Worm (Caenorhabditis elegans): ENCODE results near the gene F19C7.4.
A peak's percentile ranks its signal among the peaks of the same experiment; 100 is the strongest.

F19C7.4 gene

DNA sequence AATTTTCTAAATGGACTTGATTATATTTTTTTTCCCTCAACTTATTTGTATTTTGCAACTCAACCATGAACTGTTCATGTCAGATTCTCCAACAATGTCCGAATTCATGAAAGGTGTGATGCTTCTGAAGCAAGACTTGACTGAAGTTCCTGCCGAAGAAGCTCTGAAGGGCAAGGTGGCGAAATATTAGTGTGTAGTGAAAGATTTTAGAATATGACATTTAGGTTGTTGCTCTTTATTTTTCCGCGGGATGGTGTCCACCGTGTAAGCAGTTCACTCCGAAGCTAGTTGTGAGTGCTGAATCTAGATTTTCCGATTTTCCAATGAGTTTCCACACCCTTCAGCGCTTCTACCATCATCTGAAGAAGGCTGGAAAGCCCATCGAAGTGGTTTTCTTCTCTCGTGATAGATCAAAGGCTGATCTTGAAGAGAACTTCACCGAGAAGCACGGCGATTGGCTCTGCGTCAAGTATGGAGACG is 49.7 kb downstream of the F19C7.4 start, which contains the start of gene F29B9.5 (continued):
- TF ChIP-seq snpc-3.4 (tag; optimal IDR thresholded peaks at IDR 0.05) (peak; percentile 41), mxl-1 (tag; optimal IDR thresholded peaks at IDR 0.05) (no peak), dox-1 (GFP tag; IDR thresholded peaks at IDR 0.05) (peak; percentile 24; the same call in 1 of the 2 replicates), F57A8.1 (GFP tag; optimal IDR thresholded peaks at IDR 0.05) (no peak), somi-1 (GFP tag; optimal IDR thresholded peaks at IDR 0.05) (no peak), gei-17 (GFP tag; optimal IDR thresholded peaks at IDR 0.05) (no peak), nfya-2 (GFP tag; IDR thresholded peaks at IDR 0.05) (0 out of 2 replicates have a peak, but pooled peaks have one; percentile 22), madf-6 (GFP tag; IDR thresholded peaks at IDR 0.05) (peak; percentile 68), akir-1 (GFP tag; optimal IDR thresholded peaks at IDR 0.05) (no peak), athp-1 (tag; optimal IDR thresholded peaks at IDR 0.05) (no peak), snpc-4 (GFP tag; optimal IDR thresholded peaks at IDR 0.05) (peak; percentile 2), snpc-4 (tag; optimal IDR thresholded peaks at IDR 0.05) (peak in 1 of 4 experiments; percentile 18), ZK185.1 (tag; optimal IDR thresholded peaks at IDR 0.05; ENCODE audit: poor library complexity, severe bottlenecking) (no peak), tlf-1 (GFP tag; optimal IDR thresholded peaks at IDR 0.05) (peak; percentile 6), mcd-1 (GFP tag; IDR thresholded peaks at IDR 0.05) (peak; percentile 31; the same call in 1 of the 2 replicates), chd-7 (tag; optimal IDR thresholded peaks at IDR 0.05) (peak; percentile 63), lin-26 (GFP tag; IDR thresholded peaks at IDR 0.05) (peak; percentile 62; the same call in 1 of the 2 replicates), bed-1 (GFP tag; IDR thresholded peaks at IDR 0.05) (no peak), ama-1 (optimal IDR thresholded peaks at IDR 0.05) (peak; percentile 62), ama-1 (GFP tag; optimal IDR thresholded peaks at IDR 0.05) (no peak), nfya-1 (tag; optimal IDR thresholded peaks at IDR 0.05; ENCODE audit: borderline replicate concordance, insufficient read depth) (no peak), lin-54 (GFP tag; optimal IDR thresholded peaks at IDR 0.05) (no peak), nfyb-1 (GFP tag; IDR thresholded peaks at IDR 0.05) (0 out of 2 replicates have a peak, but pooled peaks have one; percentile 54), cebp-1 (GFP tag; IDR thresholded peaks at IDR 0.05) (no peak), cebp-1 (tag; optimal IDR thresholded peaks at IDR 0.05) (peak; percentile 4), T07F8.4 (tag; optimal IDR thresholded peaks at IDR 0.05) (peak; percentile 18), lsl-1 (GFP tag; optimal IDR thresholded peaks at IDR 0.05) (no peak), ceh-100 (GFP tag; IDR thresholded peaks at IDR 0.05) (0 out of 2 replicates have a peak, but pooled peaks have one; percentile 14), sptf-2 (GFP tag; optimal IDR thresholded peaks at IDR 0.05) (no peak), rec-8 (tag; optimal IDR thresholded peaks at IDR 0.05) (no peak), B0336.3 (GFP tag; IDR thresholded peaks at IDR 0.05) (peak; percentile 86), ceh-40 (GFP tag; IDR thresholded peaks at IDR 0.05) (0 out of 2 replicates have a peak, but pooled peaks have one; percentile 26), dpl-1 (GFP tag; optimal IDR thresholded peaks at IDR 0.05) (no peak), Y79H2A.3 (GFP tag; conservative IDR thresholded peaks at IDR 0.05) (0 out of 2 replicates have a peak, but pooled peaks have one; percentile 32), rcor-1 (GFP tag; IDR thresholded peaks at IDR 0.05) (0 out of 2 replicates have a peak, but pooled peaks have one; percentile 19), let-607 (tag; optimal IDR thresholded peaks at IDR 0.05) (no peak), madf-3 (GFP tag; IDR thresholded peaks at IDR 0.05) (no peak), pha-4 (tag; optimal IDR thresholded peaks at IDR 0.05) (no peak), cebp-2 (GFP tag; IDR thresholded peaks at IDR 0.05) (0 out of 2 replicates have a peak, but pooled peaks have one; percentile 41), F33H1.4 (GFP tag; IDR thresholded peaks at IDR 0.05) (peak; percentile 26), pbrm-1 (GFP tag; IDR thresholded peaks at IDR 0.05) (peak; percentile 51; the same call in 1 of the 2 replicates), B0261.1 (tag; optimal IDR thresholded peaks at IDR 0.05) (no peak), T26A5.8 (tag; optimal IDR thresholded peaks at IDR 0.05) (no peak), hsf-1 (GFP tag; IDR thresholded peaks at IDR 0.05) (peak; percentile 77), ztf-28 (GFP tag; IDR thresholded peaks at IDR 0.05) (no peak), xnd-1 (tag; optimal IDR thresholded peaks at IDR 0.05) (peak; percentile 41), D2030.7 (GFP tag; IDR thresholded peaks at IDR 0.05) (0 out of 2 replicates have a peak, but pooled peaks have one; percentile 9), F39B2.1 (GFP tag; IDR thresholded peaks at IDR 0.05) (peak; percentile 9; the same call in 1 of the 2 replicates)
